Fruit fly (Drosophila melanogaster) whole organism, embryonic: ENCODE results near the gene CG14442.

Source experiments
- Aef1 ChIP-seq: fragments of 200-800 bp; sonication (Bioruptor generic); IDR thresholded peaks from 3 replicates; pipeline ENCODE4 v1.3.6; 2022; ENCODE audit warnings: missing biosample characterization, missing genetic modification characterization
- BtbVII ChIP-seq: fragments of 200-800 bp; sonication (Bioruptor generic); optimal IDR thresholded peaks from 3 replicates; lab custom pipeline; 2017; ENCODE audit warnings: missing biosample characterization, mild to moderate bottlenecking, missing genetic modification characterization
- CG10267 ChIP-seq: fragments of 200-800 bp; sonication (Bioruptor generic); optimal IDR thresholded peaks from 2 replicates; lab custom pipeline; 2018; ENCODE audit warnings: missing biosample characterization, mild to moderate bottlenecking, missing genetic modification characterization, moderate library complexity
- CG10543 ChIP-seq: fragments of 200-800 bp; sonication (Bioruptor generic); optimal IDR thresholded peaks from 3 replicates; lab custom pipeline; 2017; ENCODE audit warnings: missing biosample characterization, mild to moderate bottlenecking, missing genetic modification characterization, moderate library complexity
- CG11456 ChIP-seq: fragments of 200-800 bp; sonication (Bioruptor generic); IDR thresholded peaks from 3 replicates; pipeline ENCODE4 v1.3.6; 2022; ENCODE audit warnings: missing biosample characterization, missing genetic modification characterization
- CG12942 ChIP-seq: fragments of 200-800 bp; sonication (Bioruptor generic); optimal IDR thresholded peaks from 3 replicates; lab custom pipeline; 2016; ENCODE audit warnings: missing biosample characterization, missing genetic modification characterization
- CG15073 ChIP-seq: fragments of 200-800 bp; sonication (Bioruptor generic); optimal IDR thresholded peaks from 2 replicates; lab custom pipeline; 2016; ENCODE audit warnings: missing biosample characterization, missing genetic modification characterization
- CG15479 ChIP-seq: fragments of 200-800 bp; sonication (Bioruptor generic); optimal IDR thresholded peaks from 3 replicates; lab custom pipeline; 2019; ENCODE audit warnings: missing biosample characterization, mild to moderate bottlenecking, missing genetic modification characterization, moderate library complexity
- CG16779 ChIP-seq: fragments of 200-800 bp; sonication (Bioruptor generic); IDR thresholded peaks from 2 replicates; pipeline ENCODE4 v1.3.6; 2022; ENCODE audit warnings: missing biosample characterization, missing genetic modification characterization
- CG16815 ChIP-seq: fragments of 200-800 bp; sonication (Bioruptor generic); optimal IDR thresholded peaks from 3 replicates; lab custom pipeline; 2017; ENCODE audit warnings: missing biosample characterization, mild to moderate bottlenecking, missing genetic modification characterization
- CG17568 ChIP-seq: fragments of 200-800 bp; sonication (Bioruptor generic); optimal IDR thresholded peaks from 2 replicates; lab custom pipeline; 2018; ENCODE audit warnings: missing biosample characterization, mild to moderate bottlenecking, missing genetic modification characterization, moderate library complexity
- CG17829 ChIP-seq: fragments of 200-800 bp; optimal IDR thresholded peaks from 2 replicates; lab custom pipeline; 2019; ENCODE audit warnings: missing biosample characterization, mild to moderate bottlenecking, missing genetic modification characterization, moderate library complexity
- CG30020 ChIP-seq: fragments of 200-800 bp; optimal IDR thresholded peaks from 2 replicates; lab custom pipeline; 2019; ENCODE audit warnings: missing biosample characterization, mild to moderate bottlenecking, missing genetic modification characterization, moderate library complexity
- CG30431 ChIP-seq: fragments of 200-800 bp; sonication (Bioruptor generic); optimal IDR thresholded peaks from 2 replicates; lab custom pipeline; 2017; ENCODE audit warnings: missing biosample characterization, missing genetic modification characterization
- CG3163 ChIP-seq: fragments of 200-800 bp; sonication (Bioruptor generic); optimal IDR thresholded peaks from 3 replicates; lab custom pipeline; 2016; ENCODE audit warnings: missing biosample characterization, missing genetic modification characterization
- CG4328 ChIP-seq: fragments of 200-800 bp; sonication (Bioruptor generic); optimal IDR thresholded peaks from 3 replicates; lab custom pipeline; 2017; ENCODE audit warnings: missing biosample characterization, missing genetic modification reagents, missing genetic modification characterization
- CG4404 ChIP-seq: fragments of 200-800 bp; sonication (Bioruptor generic); IDR thresholded peaks from 2 replicates; pipeline ENCODE4 v1.3.6; 2022; ENCODE audit warnings: missing biosample characterization, missing genetic modification characterization
- CG4707 ChIP-seq: fragments of 200-800 bp; sonication (Bioruptor generic); optimal IDR thresholded peaks from 2 replicates; lab custom pipeline; 2018; ENCODE audit warnings: missing biosample characterization, mild to moderate bottlenecking, missing genetic modification characterization, moderate library complexity
- CG9609 ChIP-seq: fragments of 200-800 bp; sonication (Bioruptor generic); optimal IDR thresholded peaks from 3 replicates; lab custom pipeline; 2016; ENCODE audit warnings: missing biosample characterization, missing genetic modification characterization
- CHES-1-like ChIP-seq: fragments of 200-800 bp; sonication (Bioruptor generic); optimal IDR thresholded peaks from 2 replicates; lab custom pipeline; 2016; ENCODE audit warnings: missing biosample characterization, missing genetic modification characterization
- Doc3 ChIP-seq: fragments of 200-800 bp; sonication (Bioruptor generic); IDR thresholded peaks from 3 replicates; pipeline ENCODE4 v1.3.6; 2022; ENCODE audit warnings: missing biosample characterization, missing genetic modification characterization; ENCODE audit not compliant: partially characterized antibody
- E2f1 ChIP-seq: fragments of 200-800 bp; sonication (Bioruptor generic); IDR thresholded peaks from 2 replicates; pipeline ENCODE4 v1.3.6; 2022; ENCODE audit warnings: missing biosample characterization, missing genetic modification characterization
- ERR ChIP-seq: fragments of 200-800 bp; sonication (Bioruptor generic); optimal IDR thresholded peaks from 2 replicates; lab custom pipeline; 2016; ENCODE audit warnings: missing biosample characterization, missing genetic modification characterization
- Ets65A ChIP-seq: fragments of 200-800 bp; sonication (Bioruptor generic); peaks from one replicate; lab custom pipeline; 2016; ENCODE audit warnings: missing biosample characterization, missing genetic modification characterization
- HLH4C ChIP-seq: fragments of 200-800 bp; sonication (Bioruptor generic); IDR thresholded peaks from 3 replicates; pipeline ENCODE4 v1.3.6; 2022; ENCODE audit warnings: missing biosample characterization, missing genetic modification characterization; ENCODE audit not compliant: partially characterized antibody
- HmgD ChIP-seq: fragments of 200-800 bp; sonication (Bioruptor generic); optimal IDR thresholded peaks from 3 replicates; lab custom pipeline; 2016; ENCODE audit warnings: missing biosample characterization, missing genetic modification characterization
- HmgZ ChIP-seq: fragments of 200-800 bp; sonication (Bioruptor generic); optimal IDR thresholded peaks from 2 replicates; lab custom pipeline; 2018; ENCODE audit warnings: missing biosample characterization, mild to moderate bottlenecking, missing genetic modification characterization
- Jarid2 ChIP-seq: fragments of 200-800 bp; sonication (Bioruptor generic); optimal IDR thresholded peaks from 3 replicates; lab custom pipeline; 2017; ENCODE audit warnings: mild to moderate bottlenecking, missing biosample characterization, missing genetic modification reagents, missing genetic modification characterization
- Nf-YA ChIP-seq: fragments of 200-800 bp; sonication (Bioruptor generic); IDR thresholded peaks from 2 replicates; pipeline ENCODE4 v1.3.6; 2022; ENCODE audit warnings: missing biosample characterization, missing genetic modification characterization
- Side ChIP-seq: fragments of 200-800 bp; sonication (Bioruptor generic); optimal IDR thresholded peaks from 2 replicates; lab custom pipeline; 2016; ENCODE audit warnings: missing biosample characterization, missing genetic modification characterization
- TFAM ChIP-seq: fragments of 200-800 bp; sonication (Bioruptor generic); optimal IDR thresholded peaks from 2 replicates; lab custom pipeline; 2017; ENCODE audit warnings: missing biosample characterization, missing genetic modification characterization, inconsistent platforms
- YL-1 ChIP-seq: fragments of 200-800 bp; sonication (Bioruptor generic); optimal IDR thresholded peaks from 3 replicates; lab custom pipeline; 2017; ENCODE audit warnings: missing biosample characterization, mild to moderate bottlenecking, missing genetic modification characterization
- aop ChIP-seq: fragments of 200-800 bp; sonication (Bioruptor generic); IDR thresholded peaks from 2 replicates; pipeline ENCODE4 v1.3.6; 2022; ENCODE audit warnings: missing biosample characterization, missing genetic modification characterization
- ash1 ChIP-seq: fragments of 200-800 bp; sonication (Bioruptor generic); optimal IDR thresholded peaks from 2 replicates; lab custom pipeline; 2018; ENCODE audit warnings: missing biosample characterization, mild to moderate bottlenecking, missing genetic modification characterization
- danr ChIP-seq: fragments of 200-800 bp; sonication (Bioruptor generic); IDR thresholded peaks from 2 replicates; pipeline ENCODE4 v1.3.6; 2022; ENCODE audit warnings: missing biosample characterization, missing genetic modification characterization
- dati ChIP-seq: fragments of 200-800 bp; sonication (Bioruptor generic); IDR thresholded peaks from 2 replicates; pipeline ENCODE4 v1.3.6; 2022; ENCODE audit warnings: missing biosample characterization, missing genetic modification characterization
- disco-r ChIP-seq: fragments of 200-800 bp; sonication (Bioruptor generic); optimal IDR thresholded peaks from 2 replicates; lab custom pipeline; 2016; ENCODE audit warnings: missing biosample characterization, missing genetic modification characterization
- dmrt11E ChIP-seq: fragments of 200-800 bp; sonication (Bioruptor generic); optimal IDR thresholded peaks from 3 replicates; lab custom pipeline; 2018; ENCODE audit warnings: missing biosample characterization, mild to moderate bottlenecking, missing genetic modification characterization, moderate library complexity
- en ChIP-seq: fragments of 200-800 bp; sonication (Bioruptor generic); optimal IDR thresholded peaks from 2 replicates; lab custom pipeline; 2016; ENCODE audit warnings: missing biosample characterization, missing genetic modification characterization
- esg ChIP-seq: fragments of 200-800 bp; sonication (Bioruptor generic); conservative IDR thresholded peaks from 2 replicates; pipeline ENCODE4 v1.3.6; 2022; ENCODE audit warnings: missing biosample characterization, missing genetic modification characterization
- hbn ChIP-seq: fragments of 200-800 bp; sonication (Bioruptor generic); IDR thresholded peaks from 2 replicates; pipeline ENCODE4 v1.3.6; 2022; ENCODE audit warnings: missing biosample characterization, missing genetic modification characterization; ENCODE audit not compliant: partially characterized antibody
- hth ChIP-seq: fragments of >200 bp; optimal IDR thresholded peaks from 2 replicates; lab custom pipeline; 2017; ENCODE audit warnings: inconsistent platforms
- lilli ChIP-seq: fragments of 200-800 bp; sonication (Bioruptor generic); optimal IDR thresholded peaks from 3 replicates; lab custom pipeline; 2016; ENCODE audit warnings: missing biosample characterization, missing genetic modification characterization
- pita ChIP-seq: fragments of 200-800 bp; sonication (Bioruptor generic); optimal IDR thresholded peaks from 2 replicates; lab custom pipeline; 2017; ENCODE audit warnings: missing biosample characterization, mild to moderate bottlenecking, missing genetic modification characterization
- run ChIP-seq: fragments of 200-800 bp; sonication (Bioruptor generic); optimal IDR thresholded peaks from 3 replicates; lab custom pipeline; 2018; ENCODE audit warnings: missing biosample characterization, mild to moderate bottlenecking, missing genetic modification characterization
- sens ChIP-seq: fragments of 200-800 bp; sonication (Bioruptor generic); peaks from one replicate; lab custom pipeline; 2016; ENCODE audit warnings: missing biosample characterization, missing genetic modification characterization
- ssp ChIP-seq: fragments of 200-800 bp; sonication (Bioruptor generic); IDR thresholded peaks from 2 replicates; pipeline ENCODE4 v1.3.6; 2022; ENCODE audit warnings: missing biosample characterization, missing genetic modification characterization
- sug ChIP-seq: fragments of 200-800 bp; optimal IDR thresholded peaks from 2 replicates; lab custom pipeline; 2019; ENCODE audit warnings: missing biosample characterization, mild to moderate bottlenecking, missing genetic modification characterization, moderate library complexity
- unpg ChIP-seq: fragments of 200-800 bp; sonication (Bioruptor generic); optimal IDR thresholded peaks from 3 replicates; lab custom pipeline; 2018; ENCODE audit warnings: missing biosample characterization, mild to moderate bottlenecking, missing genetic modification characterization, moderate library complexity
- wek ChIP-seq: fragments of 200-800 bp; sonication (Bioruptor generic); optimal IDR thresholded peaks from 3 replicates; lab custom pipeline; 2018; ENCODE audit warnings: missing biosample characterization, mild to moderate bottlenecking, missing genetic modification characterization, moderate library complexity

Gene CG14442

DNA sequence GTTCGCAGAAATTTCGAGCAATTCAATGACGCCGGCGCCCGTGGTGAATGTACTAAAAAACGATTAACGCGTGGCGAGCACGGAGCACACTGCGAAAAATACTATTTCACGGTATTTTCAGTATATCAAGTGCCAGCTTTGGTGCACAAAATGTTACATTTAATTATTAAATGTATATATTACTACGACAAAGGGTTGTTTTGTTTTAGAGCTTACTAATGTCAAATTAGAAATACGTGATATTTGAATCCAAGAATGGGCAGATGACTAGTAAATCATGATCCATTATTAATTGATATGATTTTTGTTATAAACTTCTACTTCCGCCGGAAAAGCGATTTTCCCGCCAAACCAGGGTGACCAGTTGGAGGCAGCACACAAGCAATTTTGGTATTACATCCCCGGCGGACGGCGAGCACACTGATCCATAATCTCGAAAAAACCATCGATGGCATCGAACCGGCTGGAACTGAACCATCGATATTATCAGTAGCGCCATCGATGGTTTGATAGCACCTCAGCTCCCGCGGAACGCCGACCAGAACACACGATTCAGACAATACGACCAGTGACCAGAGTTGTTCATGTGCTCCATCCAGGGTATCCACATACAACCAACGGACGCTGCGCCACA lies 40.5 kb downstream of the CG14442 start, which contains the start of the genes CG3226 and Cdc7 (continued):
- TF ChIP-seq CG17568 (GFP tag; lab: Kevin White, UChicago), result peak; percentile 66
- peak; percentile 82 for TF ChIP-seq CG10543
- TF ChIP-seq E2f1, result peak; percentile 63; the same call in 1 of the 2 replicates
- peak; percentile 71 for TF ChIP-seq CG17829 (tag; lab: Kevin White, UChicago)
- TF ChIP-seq CG30020 (tag; lab: Kevin White, UChicago), result peak; percentile 61
- TF ChIP-seq CG12942, result no peak
- TF ChIP-seq disco-r (GFP tag; lab: Kevin White, UChicago), result peak; percentile 10
- peak; percentile 50 for TF ChIP-seq CG3163 (GFP tag; lab: Kevin White, UChicago)
- TF ChIP-seq Jarid2 (GFP tag; lab: Kevin White, UChicago), result peak; percentile 69
- TF ChIP-seq HLH4C, result peak; percentile 62
- peak; percentile 23; the same call in 1 of the 2 replicates for TF ChIP-seq esg
- peak; percentile 48; the same call in 1 of the 3 replicates for TF ChIP-seq Doc3 (GFP tag; lab: Robert Waterston, UW)
- peak; percentile 10 for TF ChIP-seq TFAM (GFP tag; lab: Kevin White, UChicago)
- peak; percentile 56 for TF ChIP-seq Side
- peak; percentile 52 for TF ChIP-seq dmrt11E (tag; lab: Kevin White, UChicago)
- TF ChIP-seq YL-1 (GFP tag; lab: Kevin White, UChicago), result peak; percentile 88
- TF ChIP-seq pita (GFP tag; lab: Kevin White, UChicago), result no peak
- no peak for TF ChIP-seq en
- TF ChIP-seq CG16779 (GFP tag; lab: Robert Waterston, UW), result no peak
- no peak for TF ChIP-seq HmgD
- TF ChIP-seq CG10267 (tag; lab: Kevin White, UChicago), result peak; percentile 75
- no peak for TF ChIP-seq CG4404 (GFP tag; lab: Robert Waterston, UW)
- no peak for TF ChIP-seq aop (GFP tag; lab: Robert Waterston, UW)
- TF ChIP-seq Aef1, result no peak
- peak; percentile 74 for TF ChIP-seq wek (GFP tag; lab: Kevin White, UChicago)
- 0 out of 2 replicates have a peak, but pooled peaks have one; percentile 35 for TF ChIP-seq dati
- TF ChIP-seq CG30431 (GFP tag; lab: Kevin White, UChicago), result peak; percentile 42
- peak; percentile 56 for TF ChIP-seq HmgZ (tag; lab: Kevin White, UChicago)
- TF ChIP-seq CG4707 (GFP tag; lab: Kevin White, UChicago), result peak; percentile 64
- peak; percentile 81 for TF ChIP-seq CG4328 (GFP tag; lab: Kevin White, UChicago)
- no peak for TF ChIP-seq danr (GFP tag; lab: Robert Waterston, UW)
- TF ChIP-seq unpg, result peak; percentile 63
- peak; percentile 46 for TF ChIP-seq CG9609 (GFP tag; lab: Kevin White, UChicago)
- peak; percentile 93 for TF ChIP-seq Ets65A
- peak; percentile 12 for TF ChIP-seq lilli
- TF ChIP-seq CG16815 (GFP tag; lab: Kevin White, UChicago), result no peak
- TF ChIP-seq ssp (GFP tag; lab: Robert Waterston, UW), result peak; percentile 19; the same call in 1 of the 2 replicates
- no peak for TF ChIP-seq run (tag; lab: Kevin White, UChicago)
- TF ChIP-seq BtbVII (GFP tag; lab: Kevin White, UChicago), result peak; percentile 83
- no peak for TF ChIP-seq Nf-YA
- TF ChIP-seq hth (lab: Kevin White, UChicago), result no peak
- TF ChIP-seq sens (GFP tag; lab: Kevin White, UChicago), result peak; percentile 87
- peak; percentile 78; the same call in 2 of the 3 replicates for TF ChIP-seq CG11456 (GFP tag; lab: Robert Waterston, UW)
- no peak for TF ChIP-seq ERR (GFP tag; lab: Kevin White, UChicago)
- TF ChIP-seq ash1 (GFP tag; lab: Kevin White, UChicago), result peak; percentile 66
- TF ChIP-seq CG15073 (GFP tag; lab: Kevin White, UChicago), result no peak
- peak; percentile 10 for TF ChIP-seq CG15479 (GFP tag; lab: Kevin White, UChicago)
- peak; percentile 73 for TF ChIP-seq sug
- peak; percentile 54 for TF ChIP-seq CHES-1-like (GFP tag; lab: Kevin White, UChicago)
- TF ChIP-seq hbn (GFP tag; lab: Robert Waterston, UW), result peak; percentile 63; the same call in 1 of the 2 replicates
